Worm (Caenorhabditis elegans): Measurements from ENCODE around the gene W01D2.3.

DNA sequence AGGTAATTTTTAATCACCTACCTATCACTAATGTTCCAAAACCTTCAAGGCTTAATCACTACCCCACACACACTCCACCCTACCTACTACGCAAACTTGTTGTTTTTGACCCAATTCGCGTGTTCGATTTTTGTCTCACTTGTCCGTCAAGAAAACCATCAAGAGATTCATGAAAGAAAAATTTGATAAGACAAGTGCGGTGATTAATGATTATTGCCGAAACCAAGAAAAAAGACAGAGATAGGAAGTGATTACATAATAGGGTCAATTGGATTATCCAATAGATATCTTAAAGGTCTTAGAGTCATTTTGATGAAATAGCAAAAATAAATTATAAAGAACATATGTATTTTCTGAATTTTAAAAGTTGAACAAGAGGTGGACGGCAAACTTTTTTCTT is 40.1 kb upstream of the W01D2.3 start:
- TF ChIP-seq mef-2 (tag; optimal IDR thresholded peaks at IDR 0.05) (no peak), egl-27 (tag; optimal IDR thresholded peaks at IDR 0.05) (no peak), lin-13 (GFP tag; optimal IDR thresholded peaks at IDR 0.05) (no peak), fos-1 (tag; optimal IDR thresholded peaks at IDR 0.05) (no peak), elt-2 (tag; optimal IDR thresholded peaks at IDR 0.05) (no peak), ztf-4 (tag; optimal IDR thresholded peaks at IDR 0.05) (no peak), lin-39 (tag; optimal IDR thresholded peaks at IDR 0.05) (no peak)

Data from whole organism, L1 larva.